Worm (Caenorhabditis elegans) whole organism, L3 larva: ENCODE results near the gene C10A4.13.

Experiments
- ama-1 ChIP-seq: fragments of 150-350 bp; optimal IDR thresholded peaks from 2 replicates; lab custom pipeline; 2018
- ceh-16 ChIP-seq: sonication (generic microtip); optimal IDR thresholded peaks from 2 replicates; lab custom pipeline; 2017; ENCODE audit warnings: missing biosample characterization, missing genetic modification characterization
- daf-12 ChIP-seq: fragments of 150-350 bp; optimal IDR thresholded peaks from 2 replicates; lab custom pipeline; 2014; ENCODE audit warnings: missing biosample characterization, missing genetic modification reagents, missing genetic modification characterization
- egl-27 ChIP-seq: sonication (generic microtip); optimal IDR thresholded peaks from 4 replicates; lab custom pipeline; 2017; ENCODE audit warnings: missing biosample characterization, missing genetic modification reagents, missing genetic modification characterization
- fkh-10 ChIP-seq: sonication (generic microtip); optimal IDR thresholded peaks from 2 replicates; lab custom pipeline; 2017; ENCODE audit warnings: missing biosample characterization, missing genetic modification reagents, missing genetic modification characterization
- lsy-12 ChIP-seq: sonication (generic microtip); optimal IDR thresholded peaks from 2 replicates; lab custom pipeline; 2016; ENCODE audit warnings: mild to moderate bottlenecking, missing genetic modification characterization, missing compliant biosample characterization
- mdl-1 ChIP-seq: fragments of 150-350 bp; optimal IDR thresholded peaks from 2 replicates; lab custom pipeline; 2014; ENCODE audit warnings: missing biosample characterization, missing genetic modification characterization
- nfya-1 ChIP-seq: sonication (generic microtip); optimal IDR thresholded peaks from 2 replicates; lab custom pipeline; 2017; ENCODE audit warnings: missing genetic modification characterization, mild to moderate bottlenecking, missing compliant biosample characterization, antibody characterized with exemption, moderate library complexity; ENCODE audit not compliant: insufficient read depth
- nhr-237 ChIP-seq: fragments of 150-350 bp; optimal IDR thresholded peaks from 2 replicates; lab custom pipeline; 2014; ENCODE audit warnings: missing biosample characterization, missing genetic modification characterization
- nhr-43 ChIP-seq: sonication (generic microtip); optimal IDR thresholded peaks from 2 replicates; lab custom pipeline; 2016; ENCODE audit warnings: mild to moderate bottlenecking, missing genetic modification characterization, missing compliant biosample characterization; ENCODE audit not compliant: poor library complexity, severe bottlenecking
- sea-2 ChIP-seq: fragments of 150-350 bp; sonication (generic microtip); optimal IDR thresholded peaks from 4 replicates; lab custom pipeline; 2014; ENCODE audit warnings: missing biosample characterization, missing genetic modification reagents, missing genetic modification characterization
- snpc-4 ChIP-seq: fragments of 150-350 bp; optimal IDR thresholded peaks from 2 replicates; lab custom pipeline; 2014; ENCODE audit warnings: missing biosample characterization, missing genetic modification characterization

DNA sequence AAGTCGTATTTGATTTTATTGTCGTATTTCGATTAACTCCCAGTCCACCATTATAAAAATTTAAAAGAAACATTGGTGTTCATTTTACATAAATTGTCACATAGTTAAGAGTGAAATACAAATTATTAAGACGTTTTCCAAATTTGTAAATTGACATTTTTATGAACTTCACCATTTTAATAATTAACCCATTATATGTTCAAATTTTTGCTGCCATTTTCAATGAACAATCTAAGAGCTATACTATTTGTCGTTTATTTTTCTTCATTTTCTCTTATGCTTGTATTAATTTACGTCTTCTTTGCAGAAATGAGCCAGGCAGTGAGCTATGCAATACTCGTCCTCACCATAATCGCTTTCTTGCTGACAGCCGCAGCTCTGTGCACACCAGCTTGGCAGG, 33.3 kb upstream of the C10A4.13 start, which contains the start of gene clc-2:
- TF ChIP-seq mdl-1 (tag; lab: Kevin White, UChicago) = no peak
- TF ChIP-seq nfya-1 = no peak
- TF ChIP-seq daf-12 (tag; lab: Kevin White, UChicago) = no peak
- no peak for TF ChIP-seq nhr-237 (tag; lab: Kevin White, UChicago)
- TF ChIP-seq fkh-10 (GFP tag; lab: Kevin White, UChicago) = no peak
- TF ChIP-seq egl-27 (tag; lab: Kevin White, UChicago) = no peak
- TF ChIP-seq ama-1 (lab: Kevin White, UChicago) = no peak
- TF ChIP-seq sea-2 (GFP tag; lab: Kevin White, UChicago) = no peak
- TF ChIP-seq nhr-43 (tag; lab: Kevin White, UChicago) = no peak
- TF ChIP-seq ceh-16 (tag; lab: Kevin White, UChicago) = no peak
- no peak for TF ChIP-seq snpc-4 (tag; lab: Kevin White, UChicago)
- no peak for TF ChIP-seq lsy-12
